Fruit fly (Drosophila melanogaster): Measurements from ENCODE around the gene CG17350.

DNA sequence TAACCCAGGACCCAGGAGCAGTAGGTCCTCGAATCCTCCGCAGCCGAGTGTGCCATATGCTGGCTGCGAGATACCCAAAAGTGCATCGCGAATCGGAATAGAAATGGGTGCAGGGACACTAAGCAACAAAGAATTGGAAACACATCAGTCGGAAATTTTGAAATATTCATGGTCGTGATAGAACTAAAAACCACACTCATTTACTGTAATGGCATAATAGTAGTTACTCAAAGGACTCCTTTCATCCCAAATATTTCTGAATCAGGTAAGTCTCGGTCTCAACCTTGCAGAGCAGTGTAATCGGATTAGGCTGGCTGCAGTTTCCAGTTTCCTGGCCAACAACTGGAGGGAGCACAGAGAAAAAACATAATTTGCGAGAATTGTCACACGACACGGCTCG lies 4.6 kb upstream of the CG17350 start:
- no peak for TF ChIP-seq Blimp-1 (GFP tag; optimal IDR thresholded peaks at IDR 0.05)
- TF ChIP-seq CG6163 (GFP tag; IDR thresholded peaks at IDR 0.05), result peak; percentile 84
- no peak for TF ChIP-seq Eip93F (GFP tag; optimal IDR thresholded peaks at IDR 0.05)
- TF ChIP-seq CG16779 (tag; optimal IDR thresholded peaks at IDR 0.05), result peak; percentile 51
- no peak for TF ChIP-seq CG6854 (GFP tag; optimal IDR thresholded peaks at IDR 0.05)
- TF ChIP-seq CG3032 (tag; optimal IDR thresholded peaks at IDR 0.05), result peak; percentile 62
- TF ChIP-seq Smox (GFP tag; optimal IDR thresholded peaks at IDR 0.05), result peak; percentile 23
- TF ChIP-seq Sox102F (GFP tag; optimal IDR thresholded peaks at IDR 0.05), result no peak

Data from whole organism, prepupa.